Worm (Caenorhabditis elegans): ENCODE data around the gene mltn-9.

DNA sequence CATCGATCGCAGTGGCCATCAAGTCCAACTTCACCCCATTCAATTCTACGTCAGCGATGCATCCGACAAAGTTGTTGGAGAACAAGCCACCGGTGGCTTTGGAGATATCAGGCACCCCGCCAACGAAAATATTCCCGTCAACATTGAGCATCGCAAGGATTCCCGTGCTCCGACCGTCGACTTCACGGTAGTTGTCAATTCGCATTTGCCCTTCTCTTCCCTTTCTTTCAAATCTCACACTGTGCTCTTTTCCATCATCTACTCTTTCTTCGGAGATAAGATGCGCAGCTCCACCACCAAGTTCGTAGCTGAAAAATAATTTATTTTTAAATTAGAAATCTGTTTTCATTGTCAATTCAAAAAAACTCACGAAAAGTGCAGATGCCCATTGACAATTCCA lies 31.7 kb downstream of the mltn-9 start:
- no peak for TF ChIP-seq ref-1 (GFP tag; conservative IDR thresholded peaks at IDR 0.05)
- no peak for TF ChIP-seq T22C8.4 (GFP tag; IDR thresholded peaks at IDR 0.05)
- no peak for TF ChIP-seq ztf-23 (GFP tag; IDR thresholded peaks at IDR 0.05)
- no peak for TF ChIP-seq flt-1 (GFP tag; IDR thresholded peaks at IDR 0.05)
- no peak for TF ChIP-seq cog-1 (tag; optimal IDR thresholded peaks at IDR 0.05)
- TF ChIP-seq klf-2 (GFP tag; conservative IDR thresholded peaks at IDR 0.05) = no peak
- no peak for TF ChIP-seq tab-1 (GFP tag; IDR thresholded peaks at IDR 0.05)

Data from whole organism, midembryonic.